Worm (Caenorhabditis elegans) whole organism, L2 larva: ENCODE data around the gene gfi-1.

Experiments
- F13H6.1 ChIP-seq: sonication (generic microtip); optimal IDR thresholded peaks from 2 replicates; lab custom pipeline; 2016; ENCODE audit warnings: missing genetic modification characterization, missing compliant biosample characterization
- Y55F3AM.14 ChIP-seq: fragments of 200-800 bp; sonication (Bioruptor generic); optimal IDR thresholded peaks from 2 replicates; lab custom pipeline; 2018; ENCODE audit warnings: mild to moderate bottlenecking, missing genetic modification characterization, missing compliant biosample characterization
- alr-1 ChIP-seq: fragments of 150-350 bp; optimal IDR thresholded peaks from 2 replicates; lab custom pipeline; 2014; ENCODE audit warnings: missing biosample characterization, missing genetic modification characterization
- blmp-1 ChIP-seq: sonication (generic microtip); optimal IDR thresholded peaks from 2 replicates; lab custom pipeline; 2017; ENCODE audit warnings: missing genetic modification characterization, mild to moderate bottlenecking, missing compliant biosample characterization, antibody characterized with exemption, moderate library complexity; ENCODE audit not compliant: insufficient read depth
- ceh-16 ChIP-seq: fragments of 150-350 bp; optimal IDR thresholded peaks from 2 replicates; lab custom pipeline; 2014; ENCODE audit warnings: missing biosample characterization, missing genetic modification characterization
- egl-27 ChIP-seq: sonication (generic microtip); optimal IDR thresholded peaks from 3 replicates; lab custom pipeline; 2017; ENCODE audit warnings: missing biosample characterization, missing genetic modification reagents, missing genetic modification characterization
- elt-3 ChIP-seq: sonication (generic microtip); optimal IDR thresholded peaks from 2 replicates; lab custom pipeline; 2017; ENCODE audit warnings: missing biosample characterization, missing genetic modification characterization
- fos-1 ChIP-seq: fragments of 150-350 bp; optimal IDR thresholded peaks from 2 replicates; lab custom pipeline; 2014; ENCODE audit warnings: missing biosample characterization, missing genetic modification characterization
- gmeb-1 ChIP-seq: fragments of 150-350 bp; optimal IDR thresholded peaks from 2 replicates; lab custom pipeline; 2014; ENCODE audit warnings: missing biosample characterization, missing genetic modification characterization
- lin-11 ChIP-seq: fragments of 150-350 bp; sonication (generic microtip); optimal IDR thresholded peaks from 2 replicates; lab custom pipeline; 2014; ENCODE audit warnings: missing biosample characterization, missing genetic modification characterization, inconsistent platforms, mixed read lengths
- lsy-2 ChIP-seq, 2 experiments: fragments of 150-350 bp in 1 of 2; sonication (generic microtip) in 1 of 2; optimal IDR thresholded peaks; 2 replicates each; lab custom pipeline; 2014 to 2017; ENCODE audit warnings: missing biosample characterization in 2 of 2, missing genetic modification characterization in 2 of 2
- mdl-1 ChIP-seq, 2 experiments: fragments of 150-350 bp in 1 of 2; sonication (generic microtip) in 1 of 2; optimal IDR thresholded peaks; 2 replicates each; lab custom pipeline; 2017; ENCODE audit warnings: missing biosample characterization in 2 of 2, missing genetic modification characterization in 2 of 2
- nhr-10 ChIP-seq: sonication (generic microtip); optimal IDR thresholded peaks from 2 replicates; lab custom pipeline; 2017; ENCODE audit warnings: missing biosample characterization, missing genetic modification characterization
- nhr-11 ChIP-seq: fragments of 150-350 bp; optimal IDR thresholded peaks from 2 replicates; lab custom pipeline; 2014; ENCODE audit warnings: missing biosample characterization, missing genetic modification characterization
- nhr-12 ChIP-seq: fragments of 150-350 bp; optimal IDR thresholded peaks from 2 replicates; lab custom pipeline; 2014; ENCODE audit warnings: missing biosample characterization, missing genetic modification characterization
- nhr-129 ChIP-seq: fragments of 150-350 bp; optimal IDR thresholded peaks from 2 replicates; lab custom pipeline; 2014; ENCODE audit warnings: missing biosample characterization, missing genetic modification characterization
- nhr-21 ChIP-seq: fragments of 150-350 bp; optimal IDR thresholded peaks from 2 replicates; lab custom pipeline; 2014; ENCODE audit warnings: missing biosample characterization, missing genetic modification characterization
- nhr-237 ChIP-seq: fragments of 150-350 bp; optimal IDR thresholded peaks from 2 replicates; lab custom pipeline; 2014; ENCODE audit warnings: missing biosample characterization, missing genetic modification characterization
- nhr-25 ChIP-seq: fragments of 150-350 bp; sonication (generic microtip); optimal IDR thresholded peaks from 3 replicates; lab custom pipeline; 2014; ENCODE audit warnings: missing biosample characterization, missing genetic modification characterization
- nhr-77 ChIP-seq: fragments of 150-350 bp; optimal IDR thresholded peaks from 2 replicates; lab custom pipeline; 2014; ENCODE audit warnings: missing biosample characterization, missing genetic modification characterization
- peb-1 ChIP-seq: fragments of 150-350 bp; optimal IDR thresholded peaks from 2 replicates; lab custom pipeline; 2014; ENCODE audit warnings: missing biosample characterization, missing genetic modification characterization
- sem-4 ChIP-seq: fragments of 150-350 bp; optimal IDR thresholded peaks from 2 replicates; lab custom pipeline; 2014; ENCODE audit warnings: missing biosample characterization, missing genetic modification reagents, missing genetic modification characterization
- skn-1 ChIP-seq: sonication (generic microtip); optimal IDR thresholded peaks from 2 replicates; lab custom pipeline; 2017; ENCODE audit warnings: missing biosample characterization, missing genetic modification characterization
- sma-3 ChIP-seq: sonication (generic microtip); optimal IDR thresholded peaks from 2 replicates; lab custom pipeline; 2016; ENCODE audit warnings: missing genetic modification reagents, missing genetic modification characterization, missing compliant biosample characterization
- sma-9 ChIP-seq, 2 experiments: fragments of 150-350 bp in 1 of 2; sonication (generic microtip) in 1 of 2; optimal IDR thresholded peaks; 2 replicates each; lab custom pipeline; 2014 to 2016; ENCODE audit warnings: missing genetic modification characterization in 2 of 2, mild to moderate bottlenecking in 1 of 2, missing biosample characterization in 1 of 2, missing compliant biosample characterization in 1 of 2, missing genetic modification reagents in 1 of 2, moderate library complexity in 1 of 2
- unc-39 ChIP-seq: fragments of 150-350 bp; optimal IDR thresholded peaks from 2 replicates; lab custom pipeline; 2014; ENCODE audit warnings: missing biosample characterization, missing genetic modification characterization
- unc-62 ChIP-seq: fragments of 150-350 bp; optimal IDR thresholded peaks from 2 replicates; lab custom pipeline; 2014; ENCODE audit warnings: missing biosample characterization, missing genetic modification reagents, missing genetic modification characterization
- zag-1 ChIP-seq: fragments of 150-350 bp; optimal IDR thresholded peaks from 2 replicates; lab custom pipeline; 2014; ENCODE audit warnings: missing biosample characterization, missing genetic modification characterization
- ztf-1 ChIP-seq: fragments of 200-800 bp; sonication (Bioruptor generic); conservative IDR thresholded peaks from 2 replicates; pipeline ENCODE4 v1.3.6; 2022; ENCODE audit warnings: missing genetic modification characterization, missing compliant biosample characterization
- ztf-11 ChIP-seq: sonication (generic microtip); optimal IDR thresholded peaks from 2 replicates; lab custom pipeline; 2017; ENCODE audit warnings: missing biosample characterization, missing genetic modification characterization
- ztf-4 ChIP-seq: fragments of 150-350 bp; optimal IDR thresholded peaks from 2 replicates; lab custom pipeline; 2014; ENCODE audit warnings: missing biosample characterization, missing genetic modification characterization

Gene gfi-1

ce11 chrV:6354202-6354601 lies 45.5 kb downstream of the gfi-1 start:
- TF ChIP-seq zag-1 (tag; lab: Kevin White, UChicago): no peak
- peak; percentile 29 for TF ChIP-seq egl-27 (tag; lab: Kevin White, UChicago)
- peak; percentile 78 for TF ChIP-seq peb-1 (tag; lab: Kevin White, UChicago)
- TF ChIP-seq blmp-1 (tag; lab: Kevin White, UChicago): peak; percentile 100
- peak in 1 of 2 experiments; percentile 23 for TF ChIP-seq lsy-2 (tag; optimal IDR thresholded peaks at IDR 0.05; lab: Kevin White, UChicago)
- no peak for TF ChIP-seq sma-3 (GFP tag; lab: Kevin White, UChicago)
- no peak for TF ChIP-seq skn-1
- TF ChIP-seq gmeb-1 (tag; lab: Kevin White, UChicago): no peak
- peak; percentile 81 for TF ChIP-seq nhr-21
- no peak for TF ChIP-seq mdl-1 (tag; optimal IDR thresholded peaks at IDR 0.05; lab: Kevin White, UChicago)
- TF ChIP-seq F13H6.1 (tag; lab: Kevin White, UChicago): peak; percentile 55
- TF ChIP-seq fos-1 (tag; lab: Kevin White, UChicago): peak; percentile 21
- peak; percentile 49 for TF ChIP-seq sem-4 (tag; lab: Kevin White, UChicago)
- TF ChIP-seq nhr-237 (tag; lab: Kevin White, UChicago): no peak
- no peak for TF ChIP-seq unc-62
- TF ChIP-seq nhr-25 (tag; lab: Kevin White, UChicago): peak; percentile 52

DNA sequence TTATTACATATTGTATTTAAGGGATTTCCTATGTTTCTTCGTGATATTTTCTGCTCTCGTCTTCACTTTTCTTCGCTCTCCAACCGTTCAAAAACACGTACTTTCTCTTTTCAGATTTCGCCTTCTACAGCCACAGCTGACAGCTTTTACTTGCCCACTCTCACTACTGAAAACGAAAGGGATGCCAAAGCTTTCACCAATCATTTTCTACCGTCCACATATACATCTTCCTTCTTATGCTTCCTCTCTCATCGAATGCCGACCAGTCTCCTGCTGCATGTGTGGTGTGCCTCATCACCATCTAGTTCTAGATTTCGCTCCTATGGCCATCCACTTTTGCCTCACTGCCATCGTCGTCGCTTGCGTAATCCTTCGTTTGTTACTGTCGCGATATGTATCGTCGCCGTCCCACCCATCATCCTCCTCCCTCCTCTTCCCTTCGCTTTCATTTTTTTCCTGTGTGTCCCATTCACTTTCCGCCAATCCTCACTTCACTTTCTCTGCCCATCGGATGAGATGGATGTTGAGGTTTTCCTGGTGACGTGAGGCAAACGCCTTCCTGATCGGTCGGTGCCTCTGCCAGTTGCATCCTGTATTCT lies 46.5 kb downstream of the gfi-1 start:
- peak; percentile 57 for TF ChIP-seq F13H6.1 (tag; lab: Kevin White, UChicago)
- TF ChIP-seq ztf-11 (tag; lab: Kevin White, UChicago): no peak
- TF ChIP-seq sma-3 (GFP tag; lab: Kevin White, UChicago): no peak
- no peak for TF ChIP-seq sem-4 (tag; lab: Kevin White, UChicago)
- TF ChIP-seq blmp-1 (tag; lab: Kevin White, UChicago): peak; percentile 97

ce11 chrV:6352350-6352749 lies 47.4 kb downstream of the gfi-1 start:
- TF ChIP-seq Y55F3AM.14 (GFP tag; lab: Kevin White, UChicago) (no peak), nhr-129 (tag; lab: Kevin White, UChicago) (no peak), elt-3 (tag; lab: Kevin White, UChicago) (no peak), nhr-237 (tag; lab: Kevin White, UChicago) (no peak), nhr-77 (tag; lab: Kevin White, UChicago) (no peak), egl-27 (tag; lab: Kevin White, UChicago) (peak; percentile 5), ztf-4 (no peak), nhr-10 (tag; lab: Kevin White, UChicago) (no peak), ztf-1 (GFP tag; lab: Robert Waterston, UW) (no peak), nhr-21 (no peak), blmp-1 (tag; lab: Kevin White, UChicago) (peak; percentile 99), sma-9 (GFP tag; optimal IDR thresholded peaks at IDR 0.05; lab: Kevin White, UChicago) (no peak), sma-9 (tag; optimal IDR thresholded peaks at IDR 0.05; lab: Kevin White, UChicago) (no peak), F13H6.1 (tag; lab: Kevin White, UChicago) (no peak), nhr-25 (tag; lab: Kevin White, UChicago) (peak; percentile 36), zag-1 (tag; lab: Kevin White, UChicago) (no peak), sma-3 (GFP tag; lab: Kevin White, UChicago) (no peak), unc-62 (no peak), nhr-11 (tag; lab: Kevin White, UChicago) (no peak), ceh-16 (tag; lab: Kevin White, UChicago) (no peak), sem-4 (tag; lab: Kevin White, UChicago) (no peak), alr-1 (no peak)
- TF ChIP-seq, all 48 proteins: peak for 3

DNA sequence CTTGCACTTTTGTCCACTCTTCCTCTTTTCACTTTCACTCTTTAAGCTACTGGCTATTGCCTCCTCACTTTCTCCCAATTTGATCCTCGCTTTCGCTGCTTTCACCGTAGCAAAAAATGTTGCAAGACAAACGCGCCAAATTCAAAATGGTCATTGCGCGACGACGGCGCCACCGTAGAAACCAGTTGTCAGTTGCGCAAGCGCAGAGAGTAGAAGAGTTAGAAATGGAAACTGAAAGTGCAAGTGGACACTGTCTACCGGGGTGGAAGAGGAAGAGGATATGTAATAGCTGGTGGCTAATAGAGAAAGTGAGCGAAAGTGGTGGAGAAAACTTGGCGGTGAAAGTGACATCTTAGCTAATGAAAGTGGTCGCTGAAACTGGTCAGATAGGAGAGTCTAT lies 48.6 kb downstream of the gfi-1 start:
- TF ChIP-seq sem-4 (tag; lab: Kevin White, UChicago) (peak; percentile 43), blmp-1 (tag; lab: Kevin White, UChicago) (peak; percentile 99), peb-1 (tag; lab: Kevin White, UChicago) (no peak), F13H6.1 (tag; lab: Kevin White, UChicago) (peak; percentile 75), gmeb-1 (tag; lab: Kevin White, UChicago) (no peak), nhr-25 (tag; lab: Kevin White, UChicago) (peak; percentile 70), egl-27 (tag; lab: Kevin White, UChicago) (peak; percentile 50), nhr-12 (tag; lab: Kevin White, UChicago) (no peak), Y55F3AM.14 (GFP tag; lab: Kevin White, UChicago) (peak; percentile 53)

DNA sequence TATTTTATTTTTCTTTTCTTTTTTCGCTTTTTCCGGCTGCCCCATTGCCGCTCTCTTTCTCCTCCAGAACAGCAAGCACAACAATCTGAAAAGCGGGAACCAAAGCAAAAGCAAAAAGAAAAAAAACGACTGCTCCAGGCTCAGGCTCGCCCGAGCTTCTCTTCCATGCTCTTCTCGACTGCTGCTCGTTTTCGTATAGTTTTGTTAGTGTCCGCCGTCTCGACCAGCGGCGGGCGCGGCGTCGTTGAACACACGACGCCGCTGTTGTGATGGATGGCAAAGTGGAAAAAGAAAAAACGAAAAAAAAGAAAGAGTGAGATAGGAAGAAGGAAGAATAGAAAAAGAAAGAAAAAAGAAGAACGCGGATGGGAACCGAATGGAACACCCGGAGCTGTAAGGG lies 49.6 kb downstream of the gfi-1 start:
- TF ChIP-seq zag-1 (tag; lab: Kevin White, UChicago): no peak
- peak; percentile 86 for TF ChIP-seq Y55F3AM.14 (GFP tag; lab: Kevin White, UChicago)
- TF ChIP-seq F13H6.1 (tag; lab: Kevin White, UChicago): peak; percentile 42
- no peak for TF ChIP-seq unc-39
- TF ChIP-seq skn-1: no peak
- TF ChIP-seq lin-11: no peak
- TF ChIP-seq, all 48 proteins: peak for 2
